Worm (Caenorhabditis elegans) whole organism, mixed stage, embryonic: ENCODE results near the gene cal-8.

Experiments used
- blmp-1 ChIP-seq: fragments of 150-350 bp; optimal IDR thresholded peaks from 2 replicates; lab custom pipeline; 2014; ENCODE audit warnings: missing biosample characterization, missing genetic modification characterization
- mab-5 ChIP-seq: fragments of 150-350 bp; optimal IDR thresholded peaks from 2 replicates; lab custom pipeline; 2014; ENCODE audit warnings: missing biosample characterization, missing genetic modification characterization
- nhr-2 ChIP-seq: fragments of 150-350 bp; optimal IDR thresholded peaks from 2 replicates; lab custom pipeline; 2014; ENCODE audit warnings: missing biosample characterization, missing genetic modification characterization

ce11 chrII:5515542-5515941 is 33.7 kb upstream of the cal-8 start, which contains the start of gene ZK177.3:
- TF ChIP-seq blmp-1 (tag; lab: Kevin White, UChicago) (no peak), nhr-2 (tag; lab: Kevin White, UChicago) (no peak), mab-5 (tag; lab: Kevin White, UChicago) (no peak)
